Worm (Caenorhabditis elegans) whole organism, L2 larva: ENCODE results near the gene C27A2.7.

ENCODE experiments used
- C34F6.9 ChIP-seq: fragments of 150-350 bp; optimal IDR thresholded peaks from 2 replicates; lab custom pipeline; 2014; ENCODE audit warnings: missing biosample characterization, missing genetic modification characterization
- F13H6.1 ChIP-seq: sonication (generic microtip); optimal IDR thresholded peaks from 2 replicates; lab custom pipeline; 2016; ENCODE audit warnings: missing genetic modification characterization, missing compliant biosample characterization
- R02D3.7 ChIP-seq: fragments of 150-350 bp; optimal IDR thresholded peaks from 2 replicates; lab custom pipeline; 2014; ENCODE audit warnings: missing biosample characterization, missing genetic modification characterization
- Y55F3AM.14 ChIP-seq: fragments of 200-800 bp; sonication (Bioruptor generic); optimal IDR thresholded peaks from 2 replicates; lab custom pipeline; 2018; ENCODE audit warnings: mild to moderate bottlenecking, missing genetic modification characterization, missing compliant biosample characterization
- ZK546.5 ChIP-seq: sonication (generic microtip); optimal IDR thresholded peaks from 2 replicates; lab custom pipeline; 2017; ENCODE audit warnings: missing biosample characterization, missing genetic modification characterization
- ama-1 ChIP-seq: fragments of 150-350 bp; optimal IDR thresholded peaks from 2 replicates; lab custom pipeline; 2018; ENCODE audit warnings: inconsistent platforms
- blmp-1 ChIP-seq: sonication (generic microtip); optimal IDR thresholded peaks from 2 replicates; lab custom pipeline; 2017; ENCODE audit warnings: missing genetic modification characterization, mild to moderate bottlenecking, missing compliant biosample characterization, antibody characterized with exemption, moderate library complexity; ENCODE audit not compliant: insufficient read depth
- ceh-82 ChIP-seq: fragments of 150-350 bp; optimal IDR thresholded peaks from 2 replicates; lab custom pipeline; 2014; ENCODE audit warnings: missing biosample characterization, missing genetic modification characterization
- dmd-4 ChIP-seq: sonication (generic microtip); optimal IDR thresholded peaks from 2 replicates; lab custom pipeline; 2017; ENCODE audit warnings: missing biosample characterization, missing genetic modification characterization
- egl-27 ChIP-seq: sonication (generic microtip); optimal IDR thresholded peaks from 3 replicates; lab custom pipeline; 2017; ENCODE audit warnings: missing biosample characterization, missing genetic modification reagents, missing genetic modification characterization
- elt-3 ChIP-seq: sonication (generic microtip); optimal IDR thresholded peaks from 2 replicates; lab custom pipeline; 2017; ENCODE audit warnings: missing biosample characterization, missing genetic modification characterization
- fos-1 ChIP-seq: fragments of 150-350 bp; optimal IDR thresholded peaks from 2 replicates; lab custom pipeline; 2014; ENCODE audit warnings: missing biosample characterization, missing genetic modification characterization
- gmeb-1 ChIP-seq: fragments of 150-350 bp; optimal IDR thresholded peaks from 2 replicates; lab custom pipeline; 2014; ENCODE audit warnings: missing biosample characterization, missing genetic modification characterization
- lin-11 ChIP-seq: fragments of 150-350 bp; sonication (generic microtip); optimal IDR thresholded peaks from 2 replicates; lab custom pipeline; 2014; ENCODE audit warnings: missing biosample characterization, missing genetic modification characterization, inconsistent platforms, mixed read lengths
- lsy-2 ChIP-seq, 2 experiments: fragments of 150-350 bp in 1 of 2; sonication (generic microtip) in 1 of 2; optimal IDR thresholded peaks; 2 replicates each; lab custom pipeline; 2014 to 2017; ENCODE audit warnings: missing biosample characterization in 2 of 2, missing genetic modification characterization in 2 of 2
- mab-5 ChIP-seq: fragments of 150-350 bp; optimal IDR thresholded peaks from 2 replicates; lab custom pipeline; 2014; ENCODE audit warnings: missing biosample characterization, missing genetic modification characterization
- mbf-1 ChIP-seq: sonication (generic microtip); optimal IDR thresholded peaks from 2 replicates; lab custom pipeline; 2017; ENCODE audit warnings: missing biosample characterization, missing genetic modification characterization
- mdl-1 ChIP-seq, 2 experiments: fragments of 150-350 bp in 1 of 2; sonication (generic microtip) in 1 of 2; optimal IDR thresholded peaks; 2 replicates each; lab custom pipeline; 2017; ENCODE audit warnings: missing biosample characterization in 2 of 2, missing genetic modification characterization in 2 of 2
- nhr-10 ChIP-seq: sonication (generic microtip); optimal IDR thresholded peaks from 2 replicates; lab custom pipeline; 2017; ENCODE audit warnings: missing biosample characterization, missing genetic modification characterization
- nhr-11 ChIP-seq: fragments of 150-350 bp; optimal IDR thresholded peaks from 2 replicates; lab custom pipeline; 2014; ENCODE audit warnings: missing biosample characterization, missing genetic modification characterization
- nhr-12 ChIP-seq: fragments of 150-350 bp; optimal IDR thresholded peaks from 2 replicates; lab custom pipeline; 2014; ENCODE audit warnings: missing biosample characterization, missing genetic modification characterization
- nhr-129 ChIP-seq: fragments of 150-350 bp; optimal IDR thresholded peaks from 2 replicates; lab custom pipeline; 2014; ENCODE audit warnings: missing biosample characterization, missing genetic modification characterization
- nhr-21 ChIP-seq: fragments of 150-350 bp; optimal IDR thresholded peaks from 2 replicates; lab custom pipeline; 2014; ENCODE audit warnings: missing biosample characterization, missing genetic modification characterization
- nhr-237 ChIP-seq: fragments of 150-350 bp; optimal IDR thresholded peaks from 2 replicates; lab custom pipeline; 2014; ENCODE audit warnings: missing biosample characterization, missing genetic modification characterization
- nhr-25 ChIP-seq: fragments of 150-350 bp; sonication (generic microtip); optimal IDR thresholded peaks from 3 replicates; lab custom pipeline; 2014; ENCODE audit warnings: missing biosample characterization, missing genetic modification characterization
- nhr-6 ChIP-seq: fragments of 150-350 bp; optimal IDR thresholded peaks from 2 replicates; lab custom pipeline; 2014; ENCODE audit warnings: missing biosample characterization, missing genetic modification characterization
- peb-1 ChIP-seq: fragments of 150-350 bp; optimal IDR thresholded peaks from 2 replicates; lab custom pipeline; 2014; ENCODE audit warnings: missing biosample characterization, missing genetic modification characterization
- skn-1 ChIP-seq: sonication (generic microtip); optimal IDR thresholded peaks from 2 replicates; lab custom pipeline; 2017; ENCODE audit warnings: missing biosample characterization, missing genetic modification characterization
- sma-3 ChIP-seq: sonication (generic microtip); optimal IDR thresholded peaks from 2 replicates; lab custom pipeline; 2016; ENCODE audit warnings: missing genetic modification reagents, missing genetic modification characterization, missing compliant biosample characterization
- sma-9 ChIP-seq, 2 experiments: fragments of 150-350 bp in 1 of 2; sonication (generic microtip) in 1 of 2; optimal IDR thresholded peaks; 2 replicates each; lab custom pipeline; 2014 to 2016; ENCODE audit warnings: missing genetic modification characterization in 2 of 2, mild to moderate bottlenecking in 1 of 2, missing biosample characterization in 1 of 2, missing compliant biosample characterization in 1 of 2, missing genetic modification reagents in 1 of 2, moderate library complexity in 1 of 2
- unc-39 ChIP-seq: fragments of 150-350 bp; optimal IDR thresholded peaks from 2 replicates; lab custom pipeline; 2014; ENCODE audit warnings: missing biosample characterization, missing genetic modification characterization
- unc-55 ChIP-seq: fragments of 150-350 bp; sonication (generic microtip); optimal IDR thresholded peaks from 3 replicates; lab custom pipeline; 2014; ENCODE audit warnings: missing biosample characterization, missing genetic modification reagents, missing genetic modification characterization
- unc-62 ChIP-seq: fragments of 150-350 bp; optimal IDR thresholded peaks from 2 replicates; lab custom pipeline; 2014; ENCODE audit warnings: missing biosample characterization, missing genetic modification reagents, missing genetic modification characterization
- ztf-1 ChIP-seq: fragments of 200-800 bp; sonication (Bioruptor generic); conservative IDR thresholded peaks from 2 replicates; pipeline ENCODE4 v1.3.6; 2022; ENCODE audit warnings: missing genetic modification characterization, missing compliant biosample characterization
- ztf-11 ChIP-seq: sonication (generic microtip); optimal IDR thresholded peaks from 2 replicates; lab custom pipeline; 2017; ENCODE audit warnings: missing biosample characterization, missing genetic modification characterization
- ztf-4 ChIP-seq: fragments of 150-350 bp; optimal IDR thresholded peaks from 2 replicates; lab custom pipeline; 2014; ENCODE audit warnings: missing biosample characterization, missing genetic modification characterization

Gene C27A2.7

ce11 chrII:5032669-5033068, 38.5 kb downstream of the C27A2.7 start (continued):
- no peak for TF ChIP-seq Y55F3AM.14 (GFP tag; lab: Kevin White, UChicago)
- peak; percentile 32 to 59 for TF ChIP-seq lsy-2 (tag; optimal IDR thresholded peaks at IDR 0.05; lab: Kevin White, UChicago)
- TF ChIP-seq, all 48 proteins: peak for 17

- TF ChIP-seq unc-55, result no peak
Observed at ce11 chrII:5031612-5032011, 39.6 kb downstream of the C27A2.7 start, which contains the start of gene wdr-83. Gene wdr-83, minus strand, starts transcription at chrII:5031712.

- no peak for TF ChIP-seq ztf-4 (tag; lab: Kevin White, UChicago)
- TF ChIP-seq elt-3 (tag; lab: Kevin White, UChicago), result no peak
- TF ChIP-seq ZK546.5 (tag; lab: Kevin White, UChicago), result no peak
- TF ChIP-seq R02D3.7 (tag; lab: Kevin White, UChicago), result no peak
- no peak for TF ChIP-seq skn-1
- TF ChIP-seq nhr-10 (tag; lab: Kevin White, UChicago), result no peak
- no peak for TF ChIP-seq nhr-237 (tag; lab: Kevin White, UChicago)
- TF ChIP-seq nhr-6 (tag; lab: Kevin White, UChicago), result no peak
- TF ChIP-seq ama-1 (lab: Kevin White, UChicago), result no peak
- TF ChIP-seq unc-62 (GFP tag; lab: Kevin White, UChicago), result no peak
- TF ChIP-seq lsy-2 (tag; optimal IDR thresholded peaks at IDR 0.05; lab: Kevin White, UChicago), result no peak
- TF ChIP-seq nhr-21 (tag; lab: Kevin White, UChicago), result no peak
- no peak for TF ChIP-seq blmp-1 (tag; lab: Kevin White, UChicago)
- no peak for TF ChIP-seq F13H6.1 (tag; lab: Kevin White, UChicago)
- TF ChIP-seq dmd-4 (tag; lab: Kevin White, UChicago), result no peak
- no peak for TF ChIP-seq C34F6.9 (tag; lab: Kevin White, UChicago)
- no peak for TF ChIP-seq mbf-1
- no peak for TF ChIP-seq fos-1 (tag; lab: Kevin White, UChicago)
- TF ChIP-seq nhr-129 (tag; lab: Kevin White, UChicago), result no peak
- TF ChIP-seq Y55F3AM.14 (GFP tag; lab: Kevin White, UChicago), result no peak
- TF ChIP-seq, all 48 proteins: peak for 0
Observed at ce11 chrII:5027952-5028351, 43.2 kb downstream of the C27A2.7 start.

- TF ChIP-seq lsy-2 (tag; optimal IDR thresholded peaks at IDR 0.05; lab: Kevin White, UChicago), result no peak
- no peak for TF ChIP-seq R02D3.7 (tag; lab: Kevin White, UChicago)
- TF ChIP-seq gmeb-1 (tag; lab: Kevin White, UChicago), result no peak
- TF ChIP-seq ztf-11, result no peak
- TF ChIP-seq Y55F3AM.14 (GFP tag; lab: Kevin White, UChicago), result no peak
- no peak for TF ChIP-seq sma-3 (GFP tag; lab: Kevin White, UChicago)
- TF ChIP-seq sma-9 (GFP tag; optimal IDR thresholded peaks at IDR 0.05; lab: Kevin White, UChicago), result peak; percentile 35
- no peak for TF ChIP-seq sma-9 (tag; optimal IDR thresholded peaks at IDR 0.05; lab: Kevin White, UChicago)
- no peak for TF ChIP-seq ztf-1 (GFP tag; lab: Robert Waterston, UW)
- TF ChIP-seq ceh-82 (tag; lab: Kevin White, UChicago), result no peak
- TF ChIP-seq nhr-129 (tag; lab: Kevin White, UChicago), result no peak
- TF ChIP-seq egl-27, result no peak
- TF ChIP-seq nhr-12, result no peak
- no peak for TF ChIP-seq unc-39 (tag; lab: Kevin White, UChicago)
- TF ChIP-seq ztf-4 (tag; lab: Kevin White, UChicago), result no peak
- no peak for TF ChIP-seq lin-11 (tag; lab: Kevin White, UChicago)
- peak; percentile 61 for TF ChIP-seq fos-1 (tag; lab: Kevin White, UChicago)
- TF ChIP-seq, all 48 proteins: peak for 2
Observed at ce11 chrII:5022381-5022855, 48.7 kb downstream of the C27A2.7 start, which contains the start of the genes nsy-1 and F59A6.13. Gene nsy-1, plus strand, starts transcription at chrII:5022757. Gene F59A6.13, plus strand, starts transcription at chrII:5022805.

- TF ChIP-seq blmp-1 (tag; lab: Kevin White, UChicago) (peak; percentile 39), mab-5 (tag; lab: Kevin White, UChicago) (no peak), nhr-25 (tag; lab: Kevin White, UChicago) (peak; percentile 60), lsy-2 (tag; optimal IDR thresholded peaks at IDR 0.05; lab: Kevin White, UChicago) (no peak), sma-3 (GFP tag; lab: Kevin White, UChicago) (no peak), nhr-6 (tag; lab: Kevin White, UChicago) (no peak), mdl-1 (tag; optimal IDR thresholded peaks at IDR 0.05; lab: Kevin White, UChicago) (no peak), ztf-11 (no peak), nhr-11 (tag; lab: Kevin White, UChicago) (no peak), peb-1 (tag; lab: Kevin White, UChicago) (no peak)
Observed at ce11 chrII:5021518-5021917, 49.6 kb downstream of the C27A2.7 start.
